Worm (Caenorhabditis elegans) whole organism, young adult: Measurements from ENCODE around the gene F43C11.12.

ENCODE experiments used
- B0336.3 ChIP-seq: fragments of 200-800 bp; sonication (Bioruptor generic); IDR thresholded peaks from 2 replicates; pipeline ENCODE4 v1.3.6; 2022; ENCODE audit warnings: missing genetic modification characterization, missing compliant biosample characterization
- F10E7.11 ChIP-seq: sonication (generic microtip); optimal IDR thresholded peaks from 2 replicates; lab custom pipeline; 2017; ENCODE audit warnings: mild to moderate bottlenecking, missing genetic modification characterization, moderate library complexity, missing compliant biosample characterization
- F22D6.2 ChIP-seq: sonication (generic microtip); optimal IDR thresholded peaks from 2 replicates; lab custom pipeline; 2016; ENCODE audit warnings: mild to moderate bottlenecking, missing genetic modification characterization, missing compliant biosample characterization
- F23B12.7 ChIP-seq: sonication (generic microtip); optimal IDR thresholded peaks from 2 replicates; lab custom pipeline; 2017; ENCODE audit warnings: missing genetic modification characterization, mild to moderate bottlenecking, missing compliant biosample characterization, antibody characterized with exemption, moderate library complexity; ENCODE audit not compliant: insufficient read depth
- K11D2.4 ChIP-seq: fragments of 200-800 bp; sonication (Bioruptor generic); IDR thresholded peaks from 2 replicates; pipeline ENCODE4 v1.3.6; 2022; ENCODE audit warnings: missing genetic modification reagents, missing genetic modification characterization, missing compliant biosample characterization
- K12H6.12 ChIP-seq: fragments of 200-800 bp; sonication (Bioruptor generic); optimal IDR thresholded peaks from 2 replicates; lab custom pipeline; 2018; ENCODE audit warnings: mild to moderate bottlenecking, missing genetic modification characterization, missing compliant biosample characterization
- T26A5.8 ChIP-seq: sonication (generic microtip); optimal IDR thresholded peaks from 2 replicates; lab custom pipeline; 2016; ENCODE audit warnings: missing genetic modification characterization, missing compliant biosample characterization
- Y67H2A.10 ChIP-seq: fragments of 200-800 bp; sonication (Bioruptor generic); conservative IDR thresholded peaks from 2 replicates; pipeline ENCODE4 v1.3.6; 2022; ENCODE audit warnings: missing genetic modification reagents, missing genetic modification characterization, missing compliant biosample characterization
- Y79H2A.3 ChIP-seq: fragments of 200-800 bp; sonication (Bioruptor generic); conservative IDR thresholded peaks from 2 replicates; pipeline ENCODE4 v1.3.6; 2022; ENCODE audit warnings: missing genetic modification reagents, missing genetic modification characterization, missing compliant biosample characterization
- ZK185.1 ChIP-seq: sonication (generic microtip); optimal IDR thresholded peaks from 2 replicates; lab custom pipeline; 2016; ENCODE audit warnings: mild to moderate bottlenecking, missing genetic modification characterization, missing compliant biosample characterization; ENCODE audit not compliant: poor library complexity, severe bottlenecking
- akir-1 ChIP-seq: fragments of 200-800 bp; sonication (Bioruptor generic); optimal IDR thresholded peaks from 2 replicates; lab custom pipeline; 2018; ENCODE audit warnings: mild to moderate bottlenecking, missing genetic modification characterization, moderate library complexity, missing compliant biosample characterization
- ama-1 ChIP-seq, 3 experiments: fragments of 150-350 bp in 1 of 3; sonication (generic microtip) in 2 of 3; optimal IDR thresholded peaks; 2 replicates each; lab custom pipeline; 2014 to 2018; ENCODE audit warnings: missing biosample characterization in 2 of 3, missing genetic modification characterization in 2 of 3, missing genetic modification reagents in 2 of 3
- aptf-3 ChIP-seq: fragments of 200-800 bp; sonication (Bioruptor generic); IDR thresholded peaks from 2 replicates; pipeline ENCODE4 v1.3.6; 2022; ENCODE audit warnings: missing genetic modification characterization, missing compliant biosample characterization
- athp-1 ChIP-seq: sonication (generic microtip); optimal IDR thresholded peaks from 2 replicates; lab custom pipeline; 2017; ENCODE audit warnings: mild to moderate bottlenecking, missing genetic modification characterization, missing compliant biosample characterization
- cebp-1 ChIP-seq, 2 experiments: fragments of 200-800 bp in 1 of 2; sonication (Bioruptor generic) in 1 of 2; sonication (generic microtip) in 1 of 2; IDR thresholded peaks in 1 of 2; optimal IDR thresholded peaks in 1 of 2; 2 replicates each; pipeline versions ENCODE4 v1.3.6 to Lab custom; 2017 to 2022; ENCODE audit warnings: missing compliant biosample characterization in 2 of 2, missing genetic modification characterization in 2 of 2, mild to moderate bottlenecking in 1 of 2, missing genetic modification reagents in 1 of 2, moderate library complexity in 1 of 2
- ceh-58 ChIP-seq: fragments of 200-800 bp; sonication (Bioruptor generic); IDR thresholded peaks from 2 replicates; pipeline ENCODE4 v1.3.6; 2022; ENCODE audit warnings: missing genetic modification characterization, missing compliant biosample characterization
- ceh-91 ChIP-seq: fragments of 200-800 bp; sonication (Bioruptor generic); IDR thresholded peaks from 2 replicates; pipeline ENCODE4 v1.3.6; 2022; ENCODE audit warnings: missing genetic modification reagents, missing genetic modification characterization, missing compliant biosample characterization
- dox-1 ChIP-seq: fragments of 200-800 bp; sonication (Bioruptor generic); IDR thresholded peaks from 2 replicates; pipeline ENCODE4 v1.3.6; 2022; ENCODE audit warnings: missing genetic modification reagents, missing genetic modification characterization, missing compliant biosample characterization
- egrh-3 ChIP-seq: fragments of 200-800 bp; sonication (Bioruptor generic); IDR thresholded peaks from 2 replicates; pipeline ENCODE4 v1.3.6; 2022; ENCODE audit warnings: missing genetic modification reagents, missing genetic modification characterization, missing compliant biosample characterization
- ekl-4 ChIP-seq: fragments of 200-800 bp; sonication (Bioruptor generic); IDR thresholded peaks from 2 replicates; pipeline ENCODE4 v1.3.6; 2022; ENCODE audit warnings: missing genetic modification reagents, missing genetic modification characterization, missing compliant biosample characterization
- ets-4 ChIP-seq: fragments of 200-800 bp; sonication (Bioruptor generic); optimal IDR thresholded peaks from 2 replicates; lab custom pipeline; 2018; ENCODE audit warnings: mild to moderate bottlenecking, missing genetic modification characterization, missing compliant biosample characterization
- fkh-3 ChIP-seq: sonication (generic microtip); optimal IDR thresholded peaks from 2 replicates; lab custom pipeline; 2016; ENCODE audit warnings: mild to moderate bottlenecking, missing genetic modification characterization, missing compliant biosample characterization
- him-1 ChIP-seq: sonication (generic microtip); optimal IDR thresholded peaks from 2 replicates; lab custom pipeline; 2016; ENCODE audit warnings: missing genotype, missing genetic modification reagents, missing genetic modification characterization, missing compliant biosample characterization
- hlh-12 ChIP-seq: sonication (generic microtip); optimal IDR thresholded peaks from 2 replicates; lab custom pipeline; 2016; ENCODE audit warnings: missing genetic modification characterization, missing compliant biosample characterization
- let-526 ChIP-seq: fragments of 200-800 bp; sonication (Bioruptor generic); IDR thresholded peaks from 2 replicates; pipeline ENCODE4 v1.3.6; 2022; ENCODE audit warnings: missing genetic modification reagents, missing genetic modification characterization, missing compliant biosample characterization
- lin-35 ChIP-seq, 3 experiments: fragments of 150-350 bp in 2 of 3; sonication (generic microtip) in 1 of 3; optimal IDR thresholded peaks; 2 replicates each; lab custom pipeline; 2014 to 2018; ENCODE audit warnings: missing biosample characterization in 3 of 3, missing genetic modification characterization in 3 of 3, missing genetic modification reagents in 3 of 3
- madf-3 ChIP-seq: fragments of 200-800 bp; sonication (Bioruptor generic); IDR thresholded peaks from 2 replicates; pipeline ENCODE4 v1.3.6; 2022; ENCODE audit warnings: missing genetic modification reagents, missing genetic modification characterization, missing compliant biosample characterization
- mcd-1 ChIP-seq: fragments of 200-800 bp; sonication (Bioruptor generic); IDR thresholded peaks from 2 replicates; pipeline ENCODE4 v1.3.6; 2022; ENCODE audit warnings: missing genetic modification reagents, missing genetic modification characterization, missing compliant biosample characterization
- mel-28 ChIP-seq: sonication (generic microtip); optimal IDR thresholded peaks from 2 replicates; lab custom pipeline; 2016; ENCODE audit warnings: borderline replicate concordance, mild to moderate bottlenecking, missing genetic modification characterization, missing compliant biosample characterization
- nhr-80 ChIP-seq: sonication (generic microtip); optimal IDR thresholded peaks from 2 replicates; lab custom pipeline; 2016; ENCODE audit warnings: missing genetic modification characterization, missing compliant biosample characterization
- nhr-90 ChIP-seq: sonication (generic microtip); optimal IDR thresholded peaks from 2 replicates; lab custom pipeline; 2016; ENCODE audit warnings: missing genotype, mild to moderate bottlenecking, missing genetic modification characterization, missing compliant biosample characterization
- pbrm-1 ChIP-seq: fragments of 200-800 bp; sonication (Bioruptor generic); IDR thresholded peaks from 2 replicates; pipeline ENCODE4 v1.3.6; 2022; ENCODE audit warnings: missing genetic modification reagents, missing genetic modification characterization, missing compliant biosample characterization
- rcor-1 ChIP-seq: fragments of 200-800 bp; sonication (Bioruptor generic); IDR thresholded peaks from 2 replicates; pipeline ENCODE4 v1.3.6; 2022; ENCODE audit warnings: missing genetic modification reagents, missing genetic modification characterization, missing compliant biosample characterization
- rec-8 ChIP-seq, 2 experiments: sonication (generic microtip); optimal IDR thresholded peaks; 2 replicates each; lab custom pipeline; 2016; ENCODE audit warnings: mild to moderate bottlenecking in 2 of 2, missing genetic modification characterization in 2 of 2, missing genetic modification reagents in 2 of 2, missing genotype in 2 of 2, missing biosample characterization in 1 of 2, missing compliant biosample characterization in 1 of 2, moderate library complexity in 1 of 2
- rpc-1 ChIP-seq, 2 experiments: fragments of 150-350 bp in 1 of 2; sonication (generic microtip) in 1 of 2; optimal IDR thresholded peaks; 2 replicates each; lab custom pipeline; 2014 to 2018; ENCODE audit warnings: missing biosample characterization in 1 of 2, missing genetic modification characterization in 1 of 2, missing genetic modification reagents in 1 of 2, missing genotype in 1 of 2
- sea-2 ChIP-seq: fragments of 200-800 bp; sonication (Bioruptor generic); IDR thresholded peaks from 2 replicates; pipeline ENCODE4 v1.3.6; 2022; ENCODE audit warnings: missing genetic modification characterization, missing compliant biosample characterization
- snpc-1.3 ChIP-seq: sonication (generic microtip); optimal IDR thresholded peaks from 2 replicates; lab custom pipeline; 2017; ENCODE audit warnings: missing genetic modification characterization, mild to moderate bottlenecking, missing compliant biosample characterization, antibody characterized with exemption, moderate library complexity, missing genotype, missing genetic modification reagents; ENCODE audit not compliant: insufficient read depth
- snpc-3.4 ChIP-seq: sonication (generic microtip); optimal IDR thresholded peaks from 2 replicates; lab custom pipeline; 2017; ENCODE audit warnings: missing genetic modification characterization, mild to moderate bottlenecking, missing compliant biosample characterization, antibody characterized with exemption, moderate library complexity, missing genotype, missing genetic modification reagents
- somi-1 ChIP-seq: fragments of 200-800 bp; sonication (Bioruptor generic); optimal IDR thresholded peaks from 2 replicates; lab custom pipeline; 2018; ENCODE audit warnings: mild to moderate bottlenecking, missing genetic modification characterization, missing compliant biosample characterization
- sptf-2 ChIP-seq: fragments of 200-800 bp; sonication (Bioruptor generic); optimal IDR thresholded peaks from 2 replicates; lab custom pipeline; 2018; ENCODE audit warnings: mild to moderate bottlenecking, missing genetic modification characterization, missing compliant biosample characterization
- tbp1 ChIP-seq: fragments of 200-800 bp; sonication (Bioruptor generic); optimal IDR thresholded peaks from 2 replicates; lab custom pipeline; 2018; ENCODE audit warnings: mild to moderate bottlenecking, missing genetic modification characterization, missing compliant biosample characterization
- tlf-1 ChIP-seq: fragments of 200-800 bp; sonication (Bioruptor generic); optimal IDR thresholded peaks from 2 replicates; lab custom pipeline; 2018; ENCODE audit warnings: mild to moderate bottlenecking, missing genetic modification characterization, missing compliant biosample characterization
- zim-3 ChIP-seq: sonication (generic microtip); optimal IDR thresholded peaks from 2 replicates; lab custom pipeline; 2017; ENCODE audit warnings: mild to moderate bottlenecking, missing genetic modification characterization, moderate library complexity, missing compliant biosample characterization
- ztf-18 ChIP-seq: sonication (generic microtip); optimal IDR thresholded peaks from 2 replicates; lab custom pipeline; 2016; ENCODE audit warnings: missing genotype, mild to moderate bottlenecking, missing genetic modification characterization, missing compliant biosample characterization
- ztf-28 ChIP-seq: fragments of 200-800 bp; sonication (Bioruptor generic); IDR thresholded peaks from 2 replicates; pipeline ENCODE4 v1.3.6; 2022; ENCODE audit warnings: missing genetic modification reagents, missing genetic modification characterization, missing compliant biosample characterization
- ztf-3 ChIP-seq: fragments of 200-800 bp; sonication (Bioruptor generic); optimal IDR thresholded peaks from 2 replicates; lab custom pipeline; 2018; ENCODE audit warnings: mild to moderate bottlenecking, missing genetic modification characterization, missing compliant biosample characterization

F43C11.12 gene

ce11 chrII:2378465-2379009 lies 12.0 kb upstream of the F43C11.12 start (continued):
- no peak for TF ChIP-seq ama-1 (optimal IDR thresholded peaks at IDR 0.05; lab: Kevin White, UChicago)
- TF ChIP-seq ama-1 (GFP tag; optimal IDR thresholded peaks at IDR 0.05; lab: Kevin White, UChicago): no peak
- TF ChIP-seq K11D2.4 (GFP tag; lab: Robert Waterston, UW): 0 out of 2 replicates have a peak, but pooled peaks have one; percentile 20
- TF ChIP-seq F23B12.7 (tag; lab: Kevin White, UChicago): no peak
- TF ChIP-seq Y67H2A.10 (GFP tag; lab: Robert Waterston, UW): no peak
- TF ChIP-seq mcd-1 (GFP tag; lab: Robert Waterston, UW): no peak; the same call in none of the 2 replicates
- no peak for TF ChIP-seq ztf-28 (GFP tag; lab: Robert Waterston, UW)
- peak; percentile 12 for TF ChIP-seq ztf-18 (tag; lab: Kevin White, UChicago)
- peak; percentile 86 for TF ChIP-seq F22D6.2 (tag; lab: Kevin White, UChicago)
- TF ChIP-seq somi-1 (GFP tag; lab: Kevin White, UChicago): no peak
- no peak for TF ChIP-seq ceh-91 (GFP tag; lab: Robert Waterston, UW)
- TF ChIP-seq ceh-58: no peak
- no peak for TF ChIP-seq hlh-12 (tag; lab: Kevin White, UChicago)
- peak; percentile 28; the same call in 1 of the 2 replicates for TF ChIP-seq pbrm-1
- TF ChIP-seq ets-4 (GFP tag; lab: Kevin White, UChicago): peak; percentile 99
- 0 out of 2 replicates have a peak, but pooled peaks have one; percentile 17 for TF ChIP-seq let-526 (GFP tag; lab: Robert Waterston, UW)
- TF ChIP-seq T26A5.8 (tag; lab: Kevin White, UChicago): no peak
- TF ChIP-seq ZK185.1 (tag; lab: Kevin White, UChicago): no peak
- no peak for TF ChIP-seq rcor-1
- no peak for TF ChIP-seq madf-3 (GFP tag; lab: Robert Waterston, UW)
- peak; percentile 90; the same call in 1 of the 2 replicates for TF ChIP-seq dox-1 (GFP tag; lab: Robert Waterston, UW)
- TF ChIP-seq ztf-3 (GFP tag; lab: Kevin White, UChicago): peak; percentile 80
- TF ChIP-seq nhr-90 (tag; lab: Kevin White, UChicago): peak; percentile 97
- TF ChIP-seq tlf-1 (GFP tag; lab: Kevin White, UChicago): peak; percentile 84
- no peak for TF ChIP-seq him-1 (tag; lab: Kevin White, UChicago)
- no peak for TF ChIP-seq akir-1 (GFP tag; lab: Kevin White, UChicago)
- TF ChIP-seq ekl-4 (GFP tag; lab: Robert Waterston, UW): no peak
- TF ChIP-seq lin-35 (GFP tag; optimal IDR thresholded peaks at IDR 0.05; lab: Kevin White, UChicago): no peak
- TF ChIP-seq athp-1 (tag; lab: Kevin White, UChicago): no peak
- TF ChIP-seq aptf-3 (GFP tag; lab: Robert Waterston, UW): no peak
- TF ChIP-seq cebp-1 (GFP tag; IDR thresholded peaks at IDR 0.05; lab: Robert Waterston, UW): no peak
- no peak for TF ChIP-seq cebp-1 (tag; optimal IDR thresholded peaks at IDR 0.05; lab: Kevin White, UChicago)
- TF ChIP-seq Y79H2A.3 (GFP tag; lab: Robert Waterston, UW): no peak
- TF ChIP-seq tbp1 (GFP tag; lab: Kevin White, UChicago): peak; percentile 65
- peak; percentile 100 for TF ChIP-seq nhr-80 (tag; lab: Kevin White, UChicago)
- TF ChIP-seq F10E7.11 (tag; lab: Kevin White, UChicago): no peak
- no peak for TF ChIP-seq fkh-3 (tag; lab: Kevin White, UChicago)
- TF ChIP-seq sea-2: no peak
- TF ChIP-seq snpc-1.3 (tag; lab: Kevin White, UChicago): no peak
- TF ChIP-seq K12H6.12 (tag; lab: Kevin White, UChicago): no peak
- TF ChIP-seq B0336.3 (GFP tag; lab: Robert Waterston, UW): no peak; the same call in none of the 2 replicates
- TF ChIP-seq rpc-1 (optimal IDR thresholded peaks at IDR 0.05; lab: Kevin White, UChicago): no peak
- TF ChIP-seq rpc-1 (tag; optimal IDR thresholded peaks at IDR 0.05; lab: Kevin White, UChicago): no peak
- TF ChIP-seq rec-8 (tag; optimal IDR thresholded peaks at IDR 0.05; lab: Kevin White, UChicago): no peak
- peak; percentile 64 for TF ChIP-seq sptf-2 (GFP tag; lab: Kevin White, UChicago)
- TF ChIP-seq mel-28 (tag; lab: Kevin White, UChicago): no peak
- no peak for TF ChIP-seq egrh-3 (GFP tag; lab: Robert Waterston, UW)
- TF ChIP-seq snpc-3.4 (tag; lab: Kevin White, UChicago): no peak
- no peak for TF ChIP-seq zim-3
